Worm (Caenorhabditis elegans) whole organism, L4/young adult: Measurements from ENCODE around the gene pak-2.

Experiments used
- W03F9.2 ChIP-seq: fragments of 150-350 bp; optimal IDR thresholded peaks from 2 replicates; lab custom pipeline; 2014; ENCODE audit warnings: missing biosample characterization, missing genetic modification characterization
- dao-5 ChIP-seq: sonication (generic microtip); optimal IDR thresholded peaks from 2 replicates; lab custom pipeline; 2016; ENCODE audit warnings: missing genotype, missing genetic modification characterization, moderate library complexity, missing compliant biosample characterization
- him-1 ChIP-seq: sonication (generic microtip); optimal IDR thresholded peaks from 2 replicates; lab custom pipeline; 2016; ENCODE audit warnings: missing genotype, missing genetic modification reagents, missing genetic modification characterization, missing compliant biosample characterization

DNA sequence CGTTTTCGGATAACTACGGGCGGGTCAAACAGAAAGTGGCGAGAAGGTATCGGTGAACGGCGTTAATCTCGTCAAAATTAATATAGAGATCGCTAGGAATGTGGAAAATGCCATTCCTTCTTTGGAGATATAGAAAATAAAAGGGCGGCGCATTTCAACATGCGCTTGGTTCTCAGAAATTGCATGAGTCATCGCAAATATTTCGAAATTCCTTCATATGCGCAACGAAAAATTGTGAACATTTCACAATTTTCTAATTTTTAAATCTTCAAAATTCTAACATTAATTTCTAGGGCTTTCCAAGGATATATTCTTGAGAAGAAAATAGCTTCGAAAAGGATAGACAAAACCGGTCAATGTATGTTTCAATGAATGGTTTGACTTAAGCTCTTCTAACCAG lies 39.6 kb upstream of the pak-2 start:
- TF ChIP-seq W03F9.2 (tag; lab: Kevin White, UChicago) (no peak), him-1 (no peak), dao-5 (tag; lab: Kevin White, UChicago) (no peak)
